Fruit fly (Drosophila melanogaster): ENCODE results near the gene gzl.

gzl gene

dm6 chr3R:6423984-6424602, 41.4 kb downstream of the gzl start (continued):
- TF ChIP-seq CG14860 (GFP tag; IDR thresholded peaks at IDR 0.05; ENCODE audit: partially characterized antibody) (no peak), Sox102F (GFP tag; optimal IDR thresholded peaks at IDR 0.05) (peak; percentile 93), zen (tag; optimal IDR thresholded peaks at IDR 0.05) (peak; percentile 89), bbx (GFP tag; IDR thresholded peaks at IDR 0.05; ENCODE audit: partially characterized antibody) (no peak), CG4328 (GFP tag; optimal IDR thresholded peaks at IDR 0.05) (peak; percentile 69), CG34376 (GFP tag; optimal IDR thresholded peaks at IDR 0.05) (peak; percentile 81), fd64A (GFP tag; optimal IDR thresholded peaks at IDR 0.05) (peak; percentile 79), CG10959 (GFP tag; IDR thresholded peaks at IDR 0.05) (peak; percentile 88), bsh (GFP tag; optimal IDR thresholded peaks at IDR 0.05) (peak; percentile 90 to 94), NC2β (GFP tag; optimal IDR thresholded peaks at IDR 0.05) (peak; percentile 85), Dad (GFP tag; optimal IDR thresholded peaks at IDR 0.05) (peak; percentile 85), tio (GFP tag; optimal IDR thresholded peaks at IDR 0.05) (peak; percentile 79), CG8765 (GFP tag; IDR thresholded peaks at IDR 0.05) (peak; percentile 84), Drgx (GFP tag; IDR thresholded peaks at IDR 0.05) (peak; percentile 94), Pdp1 (GFP tag; optimal IDR thresholded peaks at IDR 0.05) (peak; percentile 89 to 95), Sin3A (optimal IDR thresholded peaks at IDR 0.05) (no peak), CG15269 (tag; optimal IDR thresholded peaks at IDR 0.05) (peak; percentile 91), D19A (tag; optimal IDR thresholded peaks at IDR 0.05) (peak; percentile 84), CkIIα-i1 (GFP tag; IDR thresholded peaks at IDR 0.05) (0 out of 2 replicates have a peak, but pooled peaks have one; percentile 34), CG15514 (GFP tag; optimal IDR thresholded peaks at IDR 0.05) (peak; percentile 84), CG43689 (GFP tag; IDR thresholded peaks at IDR 0.05) (peak; percentile 65; the same call in 1 of the 2 replicates), ci (GFP tag; IDR thresholded peaks at IDR 0.05) (peak; percentile 94), croc (GFP tag; conservative IDR thresholded peaks at IDR 0.05) (peak; percentile 80), CG8944 (GFP tag; optimal IDR thresholded peaks at IDR 0.05) (peak; percentile 90), CG10654 (GFP tag; optimal IDR thresholded peaks at IDR 0.05) (peak; percentile 87), dm (GFP tag; optimal IDR thresholded peaks at IDR 0.05) (peak; percentile 84), Ets65A (GFP tag) (peak; percentile 98), CG14441 (GFP tag; IDR thresholded peaks at IDR 0.05) (peak; percentile 87), CG10366 (GFP tag; IDR thresholded peaks at IDR 0.05) (peak; percentile 91), CG6683 (GFP tag; optimal IDR thresholded peaks at IDR 0.05) (peak; percentile 77), CG13287 (GFP tag; IDR thresholded peaks at IDR 0.05; ENCODE audit: partially characterized antibody) (no peak), CG12769 (tag; optimal IDR thresholded peaks at IDR 0.05) (peak; percentile 98), CG2129 (GFP tag; IDR thresholded peaks at IDR 0.05; ENCODE audit: partially characterized antibody) (no peak), Dfd (GFP tag; optimal IDR thresholded peaks at IDR 0.05) (no peak), da (GFP tag; optimal IDR thresholded peaks at IDR 0.05) (peak; percentile 78), CG32532 (GFP tag; IDR thresholded peaks at IDR 0.05) (peak; percentile 89), Opbp (GFP tag; IDR thresholded peaks at IDR 0.05; ENCODE audit: partially characterized antibody) (no peak), run (tag; optimal IDR thresholded peaks at IDR 0.05) (peak; percentile 79), ftz-f1 (GFP tag; optimal IDR thresholded peaks at IDR 0.05) (peak; percentile 41), ash1 (GFP tag; optimal IDR thresholded peaks at IDR 0.05) (peak; percentile 31), CG7372 (GFP tag; IDR thresholded peaks at IDR 0.05) (peak; percentile 71), Kr (GFP tag; optimal IDR thresholded peaks at IDR 0.05) (peak; percentile 53), Hr51 (GFP tag; optimal IDR thresholded peaks at IDR 0.05) (peak; percentile 89 to 91), crol (GFP tag; IDR thresholded peaks at IDR 0.05) (0 out of 2 replicates have a peak, but pooled peaks have one; percentile 7), wek (GFP tag; optimal IDR thresholded peaks at IDR 0.05) (peak; percentile 81), Rx (GFP tag; IDR thresholded peaks at IDR 0.05) (peak; percentile 85), CG12236 (GFP tag; optimal IDR thresholded peaks at IDR 0.05) (peak; percentile 87), ems (GFP tag; optimal IDR thresholded peaks at IDR 0.05) (peak; percentile 90), C15 (GFP tag; IDR thresholded peaks at IDR 0.05) (peak; percentile 75; the same call in 2 of the 3 replicates)
